Worm (Caenorhabditis elegans): ENCODE data around the gene str-129.

DNA sequence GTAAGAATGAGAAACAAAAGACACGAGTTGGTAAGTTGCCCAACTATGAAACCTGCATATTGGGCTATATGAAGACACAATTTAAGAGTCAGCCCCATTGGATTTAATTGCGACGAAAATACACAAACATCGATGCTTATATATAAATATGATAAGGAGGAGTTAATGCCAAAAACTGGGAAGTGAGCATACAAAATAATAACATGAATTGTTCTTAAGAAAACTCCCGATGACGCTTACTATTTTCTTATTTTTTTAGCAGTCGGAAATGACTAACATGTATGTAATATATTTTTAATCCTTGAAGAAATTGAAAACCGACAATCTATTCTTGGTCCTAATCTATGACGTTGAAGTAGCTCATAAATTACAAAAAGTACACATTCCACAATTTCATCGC is 20.2 kb downstream of the str-129 start, which contains the start of gene str-144:
- TF ChIP-seq nhr-28 (tag; optimal IDR thresholded peaks at IDR 0.05): no peak
- TF ChIP-seq unc-39 (tag; optimal IDR thresholded peaks at IDR 0.05): no peak
- no peak for TF ChIP-seq unc-62 (GFP tag; optimal IDR thresholded peaks at IDR 0.05)
- TF ChIP-seq snpc-4 (tag; optimal IDR thresholded peaks at IDR 0.05): no peak
- TF ChIP-seq blmp-1 (tag; optimal IDR thresholded peaks at IDR 0.05): no peak
- no peak for TF ChIP-seq ces-1 (GFP tag; optimal IDR thresholded peaks at IDR 0.05)

Measured in whole organism, mixed stage, embryonic.